Fruit fly (Drosophila melanogaster) whole organism, embryonic: ENCODE measurements around the gene djl.

Source experiments
- Blimp-1 ChIP-seq: fragments of 200-800 bp; sonication (Bioruptor generic); optimal IDR thresholded peaks from 3 replicates; lab custom pipeline; 2018; ENCODE audit warnings: missing biosample characterization, missing genetic modification characterization, mild to moderate bottlenecking, moderate library complexity, missing genetic modification reagents
- CG10147 ChIP-seq: fragments of 200-800 bp; sonication (Bioruptor generic); optimal IDR thresholded peaks from 2 replicates; lab custom pipeline; 2019; ENCODE audit warnings: missing biosample characterization, mild to moderate bottlenecking, missing genetic modification characterization, moderate library complexity
- CG10267 ChIP-seq: fragments of 200-800 bp; sonication (Bioruptor generic); optimal IDR thresholded peaks from 2 replicates; lab custom pipeline; 2018; ENCODE audit warnings: missing biosample characterization, mild to moderate bottlenecking, missing genetic modification characterization, moderate library complexity
- CG10366 ChIP-seq: fragments of 200-800 bp; sonication (Bioruptor generic); IDR thresholded peaks from 2 replicates; pipeline ENCODE4 v1.3.6; 2022; ENCODE audit warnings: missing biosample characterization, missing genetic modification characterization
- CG10431 ChIP-seq: fragments of 200-800 bp; sonication (Bioruptor generic); optimal IDR thresholded peaks from 3 replicates; lab custom pipeline; 2018; ENCODE audit warnings: missing biosample characterization, mild to moderate bottlenecking, missing genetic modification characterization
- CG12299 ChIP-seq: fragments of 200-800 bp; sonication (Bioruptor generic); optimal IDR thresholded peaks from 2 replicates; lab custom pipeline; 2018; ENCODE audit warnings: missing biosample characterization, mild to moderate bottlenecking, missing genetic modification characterization
- CG1647 ChIP-seq: fragments of 200-800 bp; sonication (Bioruptor generic); optimal IDR thresholded peaks from 3 replicates; lab custom pipeline; 2016; ENCODE audit warnings: missing biosample characterization, missing genetic modification characterization
- CG16863 ChIP-seq: fragments of 200-800 bp; sonication (Bioruptor generic); optimal IDR thresholded peaks from 3 replicates; lab custom pipeline; 2016; ENCODE audit warnings: missing biosample characterization, missing genetic modification characterization
- CG17361 ChIP-seq: fragments of 200-800 bp; sonication (Bioruptor generic); IDR thresholded peaks from 3 replicates; pipeline ENCODE4 v1.3.6; 2022; ENCODE audit warnings: missing biosample characterization, missing genetic modification characterization
- CG1792 ChIP-seq: fragments of 200-800 bp; sonication (Bioruptor generic); optimal IDR thresholded peaks from 2 replicates; lab custom pipeline; 2016; ENCODE audit warnings: missing biosample characterization, missing genetic modification characterization
- CG18011 ChIP-seq: fragments of 200-800 bp; sonication (Bioruptor generic); optimal IDR thresholded peaks from 2 replicates; lab custom pipeline; 2017; ENCODE audit warnings: missing biosample characterization, missing genetic modification characterization, mild to moderate bottlenecking, moderate library complexity, missing genotype
- CG2129 ChIP-seq: fragments of 200-800 bp; sonication (Bioruptor generic); IDR thresholded peaks from 2 replicates; pipeline ENCODE4 v1.3.6; 2022; ENCODE audit warnings: missing biosample characterization, missing genetic modification characterization; ENCODE audit not compliant: partially characterized antibody
- CG2875 ChIP-seq: fragments of 200-800 bp; sonication (Bioruptor generic); optimal IDR thresholded peaks from 2 replicates; lab custom pipeline; 2017; ENCODE audit warnings: missing biosample characterization, mild to moderate bottlenecking, missing genetic modification characterization, missing genetic modification reagents
- CG2889 ChIP-seq: fragments of 200-800 bp; sonication (Bioruptor generic); IDR thresholded peaks from 3 replicates; pipeline ENCODE4 v1.3.6; 2022; ENCODE audit warnings: missing biosample characterization, missing genetic modification characterization
- CG31224 ChIP-seq: fragments of 200-800 bp; sonication (Bioruptor generic); IDR thresholded peaks from 2 replicates; pipeline ENCODE4 v1.3.6; 2022; ENCODE audit warnings: missing biosample characterization, missing genetic modification characterization
- CG31388 ChIP-seq: fragments of 200-800 bp; sonication (Bioruptor generic); optimal IDR thresholded peaks from 2 replicates; lab custom pipeline; 2016; ENCODE audit warnings: missing biosample characterization, missing genetic modification characterization
- CG32767 ChIP-seq: fragments of 200-800 bp; sonication (Bioruptor generic); IDR thresholded peaks from 2 replicates; pipeline ENCODE4 v1.3.6; 2022; ENCODE audit warnings: missing biosample characterization, missing genetic modification characterization
- CG33213 ChIP-seq: fragments of 200-800 bp; sonication (Bioruptor generic); optimal IDR thresholded peaks from 3 replicates; lab custom pipeline; 2016; ENCODE audit warnings: missing biosample characterization, missing genetic modification characterization
- CG3407 ChIP-seq: fragments of 200-800 bp; sonication (Bioruptor generic); optimal IDR thresholded peaks from 2 replicates; lab custom pipeline; 2018; ENCODE audit warnings: missing biosample characterization, mild to moderate bottlenecking, missing genetic modification characterization
- CG34422 ChIP-seq: fragments of 200-800 bp; sonication (Bioruptor generic); IDR thresholded peaks from 3 replicates; pipeline ENCODE4 v1.3.6; 2022; ENCODE audit warnings: missing biosample characterization, missing genetic modification characterization
- CG42726 ChIP-seq: fragments of 200-800 bp; sonication (Bioruptor generic); IDR thresholded peaks from 2 replicates; pipeline ENCODE4 v1.3.6; 2022; ENCODE audit warnings: missing biosample characterization, missing genetic modification characterization; ENCODE audit not compliant: partially characterized antibody
- CG43689 ChIP-seq: fragments of 200-800 bp; sonication (Bioruptor generic); IDR thresholded peaks from 2 replicates; pipeline ENCODE4 v1.3.6; 2022; ENCODE audit warnings: missing biosample characterization, missing genetic modification characterization
- CG4820 ChIP-seq: fragments of 200-800 bp; sonication (Bioruptor generic); optimal IDR thresholded peaks from 3 replicates; lab custom pipeline; 2016; ENCODE audit warnings: missing biosample characterization, missing genetic modification characterization
- CG8359 ChIP-seq: fragments of 200-800 bp; sonication (Bioruptor generic); optimal IDR thresholded peaks from 2 replicates; lab custom pipeline; 2017; ENCODE audit warnings: missing biosample characterization, mild to moderate bottlenecking, missing genetic modification characterization, borderline replicate concordance
- CG8944 ChIP-seq: fragments of 200-800 bp; sonication (Bioruptor generic); optimal IDR thresholded peaks from 3 replicates; lab custom pipeline; 2016; ENCODE audit warnings: missing biosample characterization, missing genetic modification characterization
- CG9817 ChIP-seq: fragments of 200-800 bp; sonication (Bioruptor generic); optimal IDR thresholded peaks from 2 replicates; lab custom pipeline; 2018; ENCODE audit warnings: missing biosample characterization, mild to moderate bottlenecking, missing genetic modification characterization, moderate library complexity
- CoRest ChIP-seq: fragments of 200-800 bp; sonication (Bioruptor generic); optimal IDR thresholded peaks from 3 replicates; lab custom pipeline; 2018; ENCODE audit warnings: missing biosample characterization, mild to moderate bottlenecking, missing genetic modification characterization, moderate library complexity
- HLHmδ ChIP-seq: fragments of 200-800 bp; sonication (Bioruptor generic); optimal IDR thresholded peaks from 2 replicates; lab custom pipeline; 2018; ENCODE audit warnings: missing biosample characterization, mild to moderate bottlenecking, missing genetic modification characterization, moderate library complexity
- Hmr ChIP-seq: fragments of 200-800 bp; sonication (Bioruptor generic); optimal IDR thresholded peaks from 3 replicates; lab custom pipeline; 2017; ENCODE audit warnings: mild to moderate bottlenecking, missing biosample characterization, missing genetic modification reagents, missing genetic modification characterization
- Lhr ChIP-seq: fragments of 200-800 bp; sonication (Bioruptor generic); optimal IDR thresholded peaks from 3 replicates; lab custom pipeline; 2017; ENCODE audit warnings: mild to moderate bottlenecking, missing biosample characterization, missing genetic modification reagents, missing genetic modification characterization
- Lpt ChIP-seq: fragments of >200 bp; optimal IDR thresholded peaks from 2 replicates; lab custom pipeline; 2018; ENCODE audit warnings: missing biosample characterization, missing genetic modification characterization
- MBD-R2 ChIP-seq: fragments of 200-800 bp; sonication (Bioruptor generic); IDR thresholded peaks from 2 replicates; pipeline ENCODE4 v1.3.6; 2022; ENCODE audit warnings: missing biosample characterization, missing genetic modification characterization
- Nf-YB ChIP-seq: fragments of 200-800 bp; sonication (Bioruptor generic); optimal IDR thresholded peaks from 3 replicates; lab custom pipeline; 2019; ENCODE audit warnings: missing biosample characterization, mild to moderate bottlenecking, missing genetic modification characterization, moderate library complexity
- Six4 ChIP-seq: fragments of 200-800 bp; sonication (Bioruptor generic); optimal IDR thresholded peaks from 2 replicates; lab custom pipeline; 2016; ENCODE audit warnings: missing biosample characterization, missing genetic modification characterization
- Xrp1 ChIP-seq: fragments of 200-800 bp; sonication (Bioruptor generic); IDR thresholded peaks from 2 replicates; pipeline ENCODE4 v1.3.6; 2022; ENCODE audit warnings: missing biosample characterization, missing genetic modification characterization
- ase ChIP-seq: fragments of 200-800 bp; sonication (Bioruptor generic); IDR thresholded peaks from 3 replicates; pipeline ENCODE4 v1.3.6; 2022; ENCODE audit warnings: missing biosample characterization, missing genetic modification characterization
- bab2 ChIP-seq: fragments of 200-800 bp; sonication (Bioruptor generic); optimal IDR thresholded peaks from 2 replicates; lab custom pipeline; 2016; ENCODE audit warnings: missing biosample characterization, missing genetic modification characterization
- bbx ChIP-seq: fragments of 200-800 bp; sonication (Bioruptor generic); IDR thresholded peaks from 2 replicates; pipeline ENCODE4 v1.3.6; 2022; ENCODE audit warnings: missing biosample characterization, missing genetic modification characterization; ENCODE audit not compliant: partially characterized antibody
- cg ChIP-seq: fragments of 200-800 bp; sonication (Bioruptor generic); optimal IDR thresholded peaks from 3 replicates; lab custom pipeline; 2019; ENCODE audit warnings: missing biosample characterization, mild to moderate bottlenecking, missing genetic modification characterization, moderate library complexity
- corto ChIP-seq: fragments of 200-800 bp; sonication (Bioruptor generic); optimal IDR thresholded peaks from 2 replicates; lab custom pipeline; 2016; ENCODE audit warnings: missing biosample characterization, mild to moderate bottlenecking, missing genetic modification characterization, moderate library complexity
- gcm2 ChIP-seq: fragments of 200-800 bp; sonication (Bioruptor generic); optimal IDR thresholded peaks from 2 replicates; lab custom pipeline; 2016; ENCODE audit warnings: missing biosample characterization, missing genetic modification characterization
- grau ChIP-seq: fragments of 200-800 bp; optimal IDR thresholded peaks from 3 replicates; lab custom pipeline; 2019; ENCODE audit warnings: missing biosample characterization, mild to moderate bottlenecking, missing genetic modification characterization, moderate library complexity
- ind ChIP-seq: fragments of 200-800 bp; sonication (Bioruptor generic); optimal IDR thresholded peaks from 3 replicates; lab custom pipeline; 2016; ENCODE audit warnings: missing biosample characterization, missing genetic modification characterization
- mam ChIP-seq: fragments of 200-800 bp; sonication (Bioruptor generic); optimal IDR thresholded peaks from 3 replicates; lab custom pipeline; 2016; ENCODE audit warnings: missing biosample characterization, missing genetic modification characterization
- nau ChIP-seq: fragments of 200-800 bp; sonication (Bioruptor generic); optimal IDR thresholded peaks from 3 replicates; lab custom pipeline; 2017; ENCODE audit warnings: missing biosample characterization, mild to moderate bottlenecking, missing genetic modification characterization, missing genetic modification reagents
- pfk ChIP-seq: fragments of 200-800 bp; sonication (Bioruptor generic); optimal IDR thresholded peaks from 2 replicates; lab custom pipeline; 2018; ENCODE audit warnings: missing biosample characterization, mild to moderate bottlenecking, missing genetic modification characterization, moderate library complexity
- pum ChIP-seq: fragments of 200-800 bp; sonication (Bioruptor generic); optimal IDR thresholded peaks from 2 replicates; lab custom pipeline; 2016; ENCODE audit warnings: missing biosample characterization, missing genetic modification characterization
- usp ChIP-seq: fragments of >200 bp; optimal IDR thresholded peaks from 2 replicates; lab custom pipeline; 2017; ENCODE audit warnings: missing biosample characterization, missing genetic modification characterization
- vvl ChIP-seq: fragments of 200-800 bp; sonication (Bioruptor generic); IDR thresholded peaks from 2 replicates; pipeline ENCODE4 v1.3.6; 2022; ENCODE audit warnings: missing biosample characterization, missing genetic modification characterization
- zen ChIP-seq: fragments of 200-800 bp; sonication (Bioruptor generic); optimal IDR thresholded peaks from 3 replicates; lab custom pipeline; 2018; ENCODE audit warnings: missing biosample characterization, mild to moderate bottlenecking, missing genetic modification characterization, moderate library complexity

Gene djl

dm6 chr3R:7067092-7067491, 6.5 kb downstream of the djl start, which contains the start of the genes CG1105 and CG1965 (continued):
- TF ChIP-seq CG31388 (peak; percentile 90), Nf-YB (GFP tag; lab: Kevin White, UChicago) (peak; percentile 68), CG1647 (GFP tag; lab: Kevin White, UChicago) (peak; percentile 95), CG2129 (GFP tag; lab: Robert Waterston, UW) (peak; percentile 100), pfk (GFP tag; lab: Kevin White, UChicago) (no peak), Six4 (peak; percentile 94), Xrp1 (GFP tag; lab: Robert Waterston, UW) (peak; percentile 94), Hmr (GFP tag; lab: Kevin White, UChicago) (peak; percentile 94), corto (GFP tag; lab: Kevin White, UChicago) (no peak), nau (GFP tag; lab: Kevin White, UChicago) (peak; percentile 72), bab2 (GFP tag; lab: Kevin White, UChicago) (peak; percentile 96), CG34422 (GFP tag; lab: Robert Waterston, UW) (peak; percentile 96), CG9817 (tag; lab: Kevin White, UChicago) (peak; percentile 94), CG10366 (GFP tag; lab: Robert Waterston, UW) (peak; percentile 92), CG10267 (tag; lab: Kevin White, UChicago) (peak; percentile 90), usp (GFP tag; lab: Kevin White, UChicago) (no peak), cg (GFP tag; lab: Kevin White, UChicago) (no peak), CG16863 (GFP tag; lab: Kevin White, UChicago) (peak; percentile 88), CG32767 (GFP tag; lab: Robert Waterston, UW) (peak; percentile 88), CG12299 (tag; lab: Kevin White, UChicago) (peak; percentile 88), zen (peak; percentile 93), Lhr (GFP tag; lab: Kevin White, UChicago) (peak; percentile 93), Lpt (GFP tag; lab: Kevin White, UChicago) (no peak), mam (peak; percentile 97), CG33213 (GFP tag; lab: Kevin White, UChicago) (peak; percentile 92), CG3407 (GFP tag; lab: Kevin White, UChicago) (peak; percentile 75), CG8359 (GFP tag; lab: Kevin White, UChicago) (peak; percentile 71), vvl (GFP tag; lab: Robert Waterston, UW) (peak; percentile 94), CG43689 (GFP tag; lab: Robert Waterston, UW) (peak; percentile 74), pum (GFP tag; lab: Kevin White, UChicago) (peak; percentile 95), CG42726 (GFP tag; lab: Robert Waterston, UW) (peak; percentile 93), CG10147 (peak; percentile 92), CG17361 (GFP tag; lab: Robert Waterston, UW) (peak; percentile 94), CG1792 (peak; percentile 88), CG10431 (peak; percentile 61), gcm2 (GFP tag; lab: Kevin White, UChicago) (peak; percentile 70), grau (peak; percentile 92), ase (GFP tag; lab: Robert Waterston, UW) (peak; percentile 91), MBD-R2 (GFP tag; lab: Robert Waterston, UW) (peak; percentile 96), CG2875 (GFP tag; lab: Kevin White, UChicago) (peak; percentile 57), bbx (GFP tag; lab: Robert Waterston, UW) (peak; percentile 94), CG31224 (GFP tag; lab: Robert Waterston, UW) (peak; percentile 86), CG18011 (GFP tag; lab: Kevin White, UChicago) (peak; percentile 84), CG8944 (GFP tag; lab: Kevin White, UChicago) (peak; percentile 94), Blimp-1 (GFP tag; lab: Kevin White, UChicago) (peak; percentile 90), CoRest (tag; lab: Kevin White, UChicago) (peak; percentile 95), HLHmδ (no peak), CG2889 (GFP tag; lab: Robert Waterston, UW) (peak; percentile 89), CG4820 (GFP tag; lab: Kevin White, UChicago) (peak; percentile 92), ind (GFP tag; lab: Kevin White, UChicago) (peak; percentile 97)
